Fruit fly (Drosophila melanogaster) whole organism, prepupa: ENCODE data around the gene CG33725.

Experiments
- CG10669 ChIP-seq: fragments of 200-800 bp; sonication (Bioruptor generic); optimal IDR thresholded peaks from 3 replicates; lab custom pipeline; 2018; ENCODE audit warnings: missing biosample characterization, mild to moderate bottlenecking, missing genetic modification characterization, moderate library complexity
- CG11294 ChIP-seq: fragments of 200-800 bp; sonication (Bioruptor generic); IDR thresholded peaks from 2 replicates; pipeline ENCODE4 v1.3.6; 2022; ENCODE audit warnings: missing biosample characterization, missing genetic modification characterization
- CG11762 ChIP-seq: fragments of 200-800 bp; sonication (Bioruptor generic); optimal IDR thresholded peaks from 3 replicates; lab custom pipeline; 2016; ENCODE audit warnings: missing biosample characterization, missing genetic modification characterization; ENCODE audit not compliant: insufficient read depth
- CG11902 ChIP-seq: fragments of 200-800 bp; sonication (Bioruptor generic); optimal IDR thresholded peaks from 3 replicates; lab custom pipeline; 2016; ENCODE audit warnings: missing biosample characterization, missing genetic modification characterization
- CG1621 ChIP-seq: fragments of 200-800 bp; sonication (Bioruptor generic); optimal IDR thresholded peaks from 3 replicates; lab custom pipeline; 2018; ENCODE audit warnings: missing biosample characterization, mild to moderate bottlenecking, missing genetic modification characterization
- CG3032 ChIP-seq: fragments of 200-800 bp; optimal IDR thresholded peaks from 2 replicates; lab custom pipeline; 2019; ENCODE audit warnings: missing biosample characterization, mild to moderate bottlenecking, missing genetic modification characterization, moderate library complexity
- CG32006 ChIP-seq: fragments of 200-800 bp; sonication (Bioruptor generic); optimal IDR thresholded peaks from 3 replicates; lab custom pipeline; 2017; ENCODE audit warnings: missing biosample characterization, mild to moderate bottlenecking, missing genetic modification characterization
- CG34406 ChIP-seq: fragments of 200-800 bp; sonication (Bioruptor generic); optimal IDR thresholded peaks from 3 replicates; lab custom pipeline; 2016; ENCODE audit warnings: missing biosample characterization, missing genetic modification characterization
- CG3919 ChIP-seq: fragments of 200-800 bp; sonication (Bioruptor generic); optimal IDR thresholded peaks from 3 replicates; lab custom pipeline; 2016; ENCODE audit warnings: missing biosample characterization, missing genetic modification characterization
- CG6163 ChIP-seq: fragments of 200-800 bp; sonication (Bioruptor generic); IDR thresholded peaks from 3 replicates; pipeline ENCODE4 v1.3.6; 2022; ENCODE audit warnings: missing biosample characterization, missing genetic modification characterization
- CG6276 ChIP-seq: fragments of 200-800 bp; sonication (Bioruptor generic); optimal IDR thresholded peaks from 2 replicates; lab custom pipeline; 2017; ENCODE audit warnings: missing biosample characterization, mild to moderate bottlenecking, missing genetic modification characterization
- CG6792 ChIP-seq: fragments of 200-800 bp; sonication (Bioruptor generic); optimal IDR thresholded peaks from 3 replicates; lab custom pipeline; 2016; ENCODE audit warnings: missing biosample characterization, missing genetic modification characterization
- CG6854 ChIP-seq: fragments of 200-800 bp; sonication (Bioruptor generic); optimal IDR thresholded peaks from 2 replicates; lab custom pipeline; 2017; ENCODE audit warnings: missing biosample characterization, mild to moderate bottlenecking, missing genetic modification characterization
- CG7368 ChIP-seq: fragments of 200-800 bp; sonication (Bioruptor generic); optimal IDR thresholded peaks from 3 replicates; lab custom pipeline; 2016; ENCODE audit warnings: missing biosample characterization, missing genetic modification characterization
- CG8119 ChIP-seq: fragments of 200-800 bp; sonication (Bioruptor generic); IDR thresholded peaks from 3 replicates; pipeline ENCODE4 v1.3.6; 2022; ENCODE audit warnings: missing biosample characterization, missing genetic modification characterization
- CG8319 ChIP-seq: fragments of 200-800 bp; sonication (Bioruptor generic); optimal IDR thresholded peaks from 3 replicates; lab custom pipeline; 2016; ENCODE audit warnings: missing biosample characterization, missing genetic modification characterization
- CG8632 ChIP-seq: fragments of 200-800 bp; sonication (Bioruptor generic); optimal IDR thresholded peaks from 3 replicates; lab custom pipeline; 2016; ENCODE audit warnings: missing biosample characterization, missing genetic modification characterization
- CG9139 ChIP-seq: fragments of 200-800 bp; sonication (Bioruptor generic); optimal IDR thresholded peaks from 3 replicates; lab custom pipeline; 2017; ENCODE audit warnings: missing biosample characterization, mild to moderate bottlenecking, missing genetic modification characterization
- Eip78C ChIP-seq: fragments of 200-800 bp; sonication (Bioruptor generic); peaks from one replicate; lab custom pipeline; 2016; ENCODE audit warnings: missing biosample characterization, missing genetic modification characterization
- Eip93F ChIP-seq: fragments of 200-800 bp; sonication (Bioruptor generic); optimal IDR thresholded peaks from 2 replicates; lab custom pipeline; 2016; ENCODE audit warnings: missing biosample characterization, mild to moderate bottlenecking, missing genetic modification characterization
- Ets21C ChIP-seq: fragments of 200-800 bp; sonication (Bioruptor generic); optimal IDR thresholded peaks from 3 replicates; lab custom pipeline; 2016; ENCODE audit warnings: missing biosample characterization, missing genetic modification characterization
- Hr38 ChIP-seq: sonication (Bioruptor generic); optimal IDR thresholded peaks from 2 replicates; lab custom pipeline; 2016; ENCODE audit warnings: missing biosample characterization, missing genetic modification characterization
- Hr39 ChIP-seq: fragments of 200-800 bp; sonication (Bioruptor generic); optimal IDR thresholded peaks from 2 replicates; lab custom pipeline; 2016; ENCODE audit warnings: missing biosample characterization, missing genetic modification characterization
- Lpt ChIP-seq: fragments of 200-800 bp; sonication (Bioruptor generic); optimal IDR thresholded peaks from 3 replicates; lab custom pipeline; 2016; ENCODE audit warnings: missing biosample characterization, missing genetic modification characterization
- Met ChIP-seq: fragments of 200-800 bp; sonication (Bioruptor generic); optimal IDR thresholded peaks from 3 replicates; lab custom pipeline; 2016; ENCODE audit warnings: missing biosample characterization, missing genetic modification characterization
- Smox ChIP-seq: fragments of 200-800 bp; sonication (Bioruptor generic); optimal IDR thresholded peaks from 3 replicates; lab custom pipeline; 2016; ENCODE audit warnings: missing biosample characterization, missing genetic modification characterization
- achi ChIP-seq: fragments of 200-800 bp; sonication (Bioruptor generic); optimal IDR thresholded peaks from 3 replicates; lab custom pipeline; 2016; ENCODE audit warnings: missing biosample characterization, missing genetic modification characterization
- acj6 ChIP-seq: fragments of 200-800 bp; sonication (Bioruptor generic); optimal IDR thresholded peaks from 3 replicates; lab custom pipeline; 2016; ENCODE audit warnings: missing biosample characterization, missing genetic modification characterization
- cyc ChIP-seq: fragments of 200-800 bp; sonication (Bioruptor generic); optimal IDR thresholded peaks from 3 replicates; lab custom pipeline; 2016; ENCODE audit warnings: missing biosample characterization, missing genetic modification characterization
- eg ChIP-seq: fragments of 200-800 bp; sonication (Bioruptor generic); IDR thresholded peaks from 3 replicates; pipeline ENCODE4 v1.3.6; 2022; ENCODE audit warnings: missing biosample characterization, missing genetic modification characterization
- esn ChIP-seq: fragments of 200-800 bp; sonication (Bioruptor generic); optimal IDR thresholded peaks from 2 replicates; lab custom pipeline; 2016; ENCODE audit warnings: missing biosample characterization, mild to moderate bottlenecking, missing genetic modification characterization, moderate library complexity
- fd59A ChIP-seq: fragments of 200-800 bp; sonication (Bioruptor generic); optimal IDR thresholded peaks from 2 replicates; lab custom pipeline; 2017; ENCODE audit warnings: missing biosample characterization, mild to moderate bottlenecking, missing genetic modification characterization, missing genetic modification reagents
- fd85E ChIP-seq: fragments of 200-800 bp; sonication (Bioruptor generic); optimal IDR thresholded peaks from 3 replicates; lab custom pipeline; 2016; ENCODE audit warnings: missing biosample characterization, missing genetic modification characterization
- fkh ChIP-seq: fragments of 200-800 bp; sonication (Bioruptor generic); optimal IDR thresholded peaks from 3 replicates; lab custom pipeline; 2017; ENCODE audit warnings: missing biosample characterization, mild to moderate bottlenecking, missing genetic modification characterization, moderate library complexity
- pdm3 ChIP-seq: fragments of 200-800 bp; sonication (Bioruptor generic); optimal IDR thresholded peaks from 3 replicates; lab custom pipeline; 2016; ENCODE audit warnings: missing biosample characterization, missing genetic modification characterization
- salr ChIP-seq, 2 experiments: fragments of 200-800 bp; sonication (Bioruptor generic); optimal IDR thresholded peaks; 3 replicates each; lab custom pipeline; 2016 to 2018; ENCODE audit warnings: missing biosample characterization in 2 of 2, missing genetic modification characterization in 2 of 2, mild to moderate bottlenecking in 1 of 2
- spab ChIP-seq: fragments of 200-800 bp; sonication (Bioruptor generic); optimal IDR thresholded peaks from 2 replicates; lab custom pipeline; 2017; ENCODE audit warnings: missing biosample characterization, mild to moderate bottlenecking, missing genetic modification characterization, missing genetic modification reagents
- topi ChIP-seq: fragments of 200-800 bp; sonication (Bioruptor generic); optimal IDR thresholded peaks from 3 replicates; lab custom pipeline; 2016; ENCODE audit warnings: missing biosample characterization, missing genetic modification characterization
- vri ChIP-seq: fragments of 200-800 bp; sonication (Bioruptor generic); optimal IDR thresholded peaks from 3 replicates; lab custom pipeline; 2016; ENCODE audit warnings: missing biosample characterization, mild to moderate bottlenecking, missing genetic modification characterization

Gene CG33725

DNA sequence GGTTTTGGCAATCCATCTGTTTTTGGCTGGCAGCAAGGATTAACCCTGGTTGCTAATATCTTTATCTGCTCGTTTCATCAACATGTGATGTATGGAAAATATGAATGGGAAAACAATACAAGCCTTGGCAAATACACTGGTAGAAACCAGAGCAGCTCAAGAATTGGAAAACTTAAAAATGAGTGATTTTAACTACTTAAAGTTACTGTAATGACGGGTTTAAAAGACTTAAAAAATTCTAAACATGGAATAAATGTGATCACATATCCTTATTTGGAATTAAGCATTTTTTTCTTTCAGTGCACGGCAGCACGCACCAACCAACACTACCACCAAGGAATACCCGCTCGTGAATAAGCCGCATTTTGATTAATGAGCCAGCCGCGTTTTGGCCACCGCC, 17.2 kb upstream of the CG33725 start:
- TF ChIP-seq CG7368 (GFP tag; lab: Kevin White, UChicago) (no peak), CG3919 (GFP tag; lab: Kevin White, UChicago) (no peak), fd59A (GFP tag; lab: Kevin White, UChicago) (no peak), topi (peak; percentile 31), Eip78C (peak; percentile 64), CG34406 (no peak), CG11294 (no peak), vri (GFP tag; lab: Kevin White, UChicago) (no peak), spab (no peak), Eip93F (GFP tag; lab: Kevin White, UChicago) (no peak), cyc (GFP tag; lab: Kevin White, UChicago) (peak; percentile 47)
- TF ChIP-seq, all 60 proteins: peak for 3

DNA sequence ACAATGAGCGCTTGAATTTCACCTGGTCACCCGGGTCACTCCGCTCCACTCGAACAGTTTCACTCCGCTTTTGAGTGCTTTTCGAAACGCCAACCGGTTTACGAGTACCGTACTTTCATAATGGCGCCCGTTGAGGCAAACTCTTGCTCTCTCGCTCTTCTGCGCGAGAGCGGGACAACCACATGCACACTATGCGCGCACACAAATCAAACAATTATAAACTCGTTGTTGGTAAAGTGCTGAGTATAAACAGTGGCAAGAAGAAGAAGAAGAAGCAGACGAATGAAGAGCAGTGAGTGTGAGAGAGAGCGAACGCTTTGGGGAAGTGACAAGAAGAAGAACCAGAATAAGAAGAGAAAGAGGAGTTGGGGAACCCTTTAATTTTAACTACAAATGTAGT, 14.4 kb upstream of the CG33725 start, which contains the start of gene eyg:
Gene eyg (minus strand): TSS at position 6 of the 400 bp plus-strand sequence.
- TF ChIP-seq CG6792 (GFP tag; lab: Kevin White, UChicago) (peak; percentile 9), Hr38 (GFP tag; lab: Kevin White, UChicago) (no peak), fkh (peak; percentile 100), Eip78C (peak; percentile 37), CG8632 (GFP tag; lab: Kevin White, UChicago) (peak; percentile 12), CG11294 (no peak), esn (GFP tag; lab: Kevin White, UChicago) (peak; percentile 22), CG7368 (GFP tag; lab: Kevin White, UChicago) (no peak), salr (GFP tag; optimal IDR thresholded peaks at IDR 0.05; lab: Kevin White, UChicago) (peak in 1 of 2 experiments; percentile 38), cyc (GFP tag; lab: Kevin White, UChicago) (no peak)
- TF ChIP-seq, all 60 proteins: peak for 6

DNA sequence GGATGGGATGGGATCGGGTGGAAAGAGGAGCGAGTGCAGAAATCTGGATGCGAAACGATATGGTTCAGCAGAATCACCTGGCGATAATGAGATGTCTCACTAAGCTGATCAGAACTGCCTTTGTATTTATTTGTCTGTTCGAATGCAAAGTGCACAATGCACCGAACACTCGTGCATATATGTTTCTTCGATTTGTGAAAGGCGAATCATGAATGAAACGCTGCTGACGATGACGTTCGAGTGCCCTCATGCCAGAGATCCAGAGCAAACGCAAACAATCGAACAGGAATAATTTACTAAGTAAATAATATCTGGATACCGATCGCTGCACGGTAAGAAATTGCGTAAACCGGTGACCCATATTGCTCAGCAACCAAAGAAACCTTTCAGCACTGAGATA, 12.7 kb upstream of the CG33725 start, which contains the start of gene CG32102:
Gene CG32102 (minus strand): TSS at position 101 of the 400 bp plus-strand sequence.
- TF ChIP-seq CG6276 (GFP tag; lab: Kevin White, UChicago): no peak
- no peak for TF ChIP-seq CG10669 (GFP tag; lab: Kevin White, UChicago)

DNA sequence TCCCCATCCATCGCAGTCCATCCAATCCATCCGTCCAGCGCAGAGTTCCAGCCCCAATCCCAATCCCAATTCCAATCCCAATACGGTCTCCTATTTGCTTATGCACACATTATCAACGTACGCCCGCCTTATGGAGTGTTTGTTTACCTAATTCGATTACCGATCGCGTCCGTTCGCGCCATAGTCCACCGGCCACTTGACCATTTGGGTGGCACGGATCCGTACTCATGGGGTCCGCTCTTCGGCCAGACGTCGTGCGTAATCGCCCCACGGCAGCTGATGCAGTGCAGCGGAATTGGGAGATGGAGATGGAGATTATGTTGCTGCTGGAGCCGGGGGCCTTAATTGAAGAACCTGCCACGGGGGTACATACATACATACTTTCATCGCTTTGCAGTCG, 11.9 kb upstream of the CG33725 start:
- TF ChIP-seq CG6163 (GFP tag; lab: Robert Waterston, UW): no peak
- TF ChIP-seq acj6 (GFP tag; lab: Kevin White, UChicago): no peak
- no peak for TF ChIP-seq CG6854
- TF ChIP-seq Hr39: no peak
- TF ChIP-seq CG11902 (GFP tag; lab: Kevin White, UChicago): no peak
- no peak for TF ChIP-seq Met
- no peak for TF ChIP-seq Lpt (GFP tag; lab: Kevin White, UChicago)
- TF ChIP-seq CG6792 (GFP tag; lab: Kevin White, UChicago): no peak

DNA sequence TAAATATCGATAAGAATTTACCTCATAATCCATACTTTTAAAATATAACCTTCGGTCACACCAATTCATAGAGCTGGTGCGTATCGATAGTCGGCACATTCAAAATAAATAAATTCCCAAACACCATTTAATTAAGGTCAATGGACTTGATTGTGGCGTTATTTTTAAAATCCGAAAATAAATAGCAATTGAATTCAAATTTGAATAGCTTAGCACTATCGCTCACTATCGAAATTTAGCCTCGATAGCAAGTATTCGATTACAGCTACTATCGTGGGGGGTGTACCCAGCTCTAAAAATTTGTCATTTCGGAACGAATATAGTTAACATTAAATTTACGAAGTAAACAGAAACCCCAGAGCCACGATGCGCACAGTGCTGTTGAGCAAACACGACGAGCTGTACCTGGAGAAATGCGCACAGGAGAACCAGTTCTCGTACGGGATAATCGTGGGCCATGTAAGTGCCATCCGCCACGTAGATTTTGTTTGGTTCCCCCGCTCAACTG, 10.9 kb upstream of the CG33725 start, which contains the start of gene CG10616:
Gene CG10616 (plus strand): TSS at position 258 of the 508 bp plus-strand sequence.
- TF ChIP-seq CG10669 (GFP tag; lab: Kevin White, UChicago) (no peak), esn (GFP tag; lab: Kevin White, UChicago) (peak; percentile 11), Eip78C (peak; percentile 56)

DNA sequence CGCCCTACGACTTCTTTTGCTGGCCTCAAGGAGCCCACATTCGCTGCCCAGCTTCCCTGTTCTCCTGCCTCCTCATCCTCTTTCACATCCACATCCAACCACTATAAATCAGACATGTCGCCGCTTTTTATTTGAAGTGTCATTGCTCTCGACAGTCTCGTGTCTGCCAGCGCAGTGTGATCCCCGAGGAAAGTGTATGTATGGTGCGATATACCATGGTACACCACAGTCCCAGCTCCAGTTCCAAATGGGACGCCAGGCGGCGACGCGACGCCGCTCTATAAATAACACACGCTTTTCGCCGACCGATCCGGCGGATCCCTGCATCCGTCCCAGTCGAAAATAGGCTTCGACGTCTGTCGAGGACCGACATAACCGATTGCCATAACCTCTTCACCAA, 4.2 kb upstream of the CG33725 start:
- TF ChIP-seq CG32006 (no peak), CG1621 (peak; percentile 0)
- TF ChIP-seq, all 60 proteins: peak for 1

DNA sequence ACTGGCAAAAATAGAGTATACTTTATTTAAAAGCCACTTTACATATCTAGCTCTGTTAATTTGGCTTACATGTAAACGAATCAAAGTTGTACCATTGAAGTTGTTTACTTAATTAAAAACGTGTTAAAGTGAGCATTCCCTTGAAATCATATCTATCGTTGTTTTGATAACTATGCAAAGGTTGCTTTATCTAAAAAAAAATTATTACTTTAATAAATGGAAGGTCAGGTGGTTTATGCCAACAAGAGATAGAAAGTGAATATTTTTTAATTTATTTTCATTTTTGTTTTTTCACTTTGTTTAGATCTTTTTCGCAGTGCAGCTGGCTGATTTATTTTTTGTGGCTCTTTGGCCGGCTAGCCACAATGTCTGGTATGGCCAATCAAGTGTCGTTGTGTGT, 508 bp downstream of the CG33725 start:
- TF ChIP-seq CG7368 (GFP tag; lab: Kevin White, UChicago) (peak; percentile 9), CG8119 (peak; percentile 91), acj6 (GFP tag; lab: Kevin White, UChicago) (peak; percentile 79), CG11294 (peak; percentile 73), pdm3 (GFP tag; lab: Kevin White, UChicago) (peak; percentile 78), CG6854 (no peak), achi (GFP tag; lab: Kevin White, UChicago) (peak; percentile 77), CG8319 (GFP tag; lab: Kevin White, UChicago) (peak; percentile 42), CG8632 (GFP tag; lab: Kevin White, UChicago) (peak; percentile 54), CG9139 (GFP tag; lab: Kevin White, UChicago) (peak; percentile 7), fd85E (GFP tag; lab: Kevin White, UChicago) (no peak), CG3919 (GFP tag; lab: Kevin White, UChicago) (peak; percentile 69), eg (GFP tag; lab: Robert Waterston, UW) (peak; percentile 88), CG3032 (tag; lab: Kevin White, UChicago) (peak; percentile 67), Smox (peak; percentile 40), Eip78C (peak; percentile 93), cyc (GFP tag; lab: Kevin White, UChicago) (peak; percentile 30), CG11762 (GFP tag; lab: Kevin White, UChicago) (peak; percentile 60), Ets21C (GFP tag; lab: Kevin White, UChicago) (no peak), vri (GFP tag; lab: Kevin White, UChicago) (peak; percentile 7)
